Fruit fly (Drosophila melanogaster) whole organism, embryonic: ENCODE data around the gene CG32855.

Experiments
- B-H2 ChIP-seq: fragments of 200-800 bp; sonication (Bioruptor generic); optimal IDR thresholded peaks from 2 replicates; lab custom pipeline; 2018; ENCODE audit warnings: missing biosample characterization, mild to moderate bottlenecking, missing genetic modification characterization
- C15 ChIP-seq: fragments of 200-800 bp; sonication (Bioruptor generic); IDR thresholded peaks from 3 replicates; pipeline ENCODE4 v1.3.6; 2022; ENCODE audit warnings: missing biosample characterization, missing genetic modification characterization
- CG12219 ChIP-seq: fragments of 200-800 bp; sonication (Bioruptor generic); optimal IDR thresholded peaks from 3 replicates; lab custom pipeline; 2018; ENCODE audit warnings: missing biosample characterization, mild to moderate bottlenecking, missing genetic modification characterization
- CG13894 ChIP-seq: fragments of 200-800 bp; sonication (Bioruptor generic); optimal IDR thresholded peaks from 3 replicates; lab custom pipeline; 2018; ENCODE audit warnings: missing biosample characterization, mild to moderate bottlenecking, missing genetic modification characterization, moderate library complexity
- CG1603 ChIP-seq: fragments of 200-800 bp; sonication (Bioruptor generic); optimal IDR thresholded peaks from 2 replicates; lab custom pipeline; 2019; ENCODE audit warnings: missing biosample characterization, mild to moderate bottlenecking, missing genetic modification characterization, moderate library complexity
- CG17186 ChIP-seq: fragments of 200-800 bp; sonication (Bioruptor generic); optimal IDR thresholded peaks from 3 replicates; lab custom pipeline; 2017; ENCODE audit warnings: missing biosample characterization, missing genetic modification reagents, missing genetic modification characterization
- CG17802 ChIP-seq: fragments of 200-800 bp; sonication (Bioruptor generic); optimal IDR thresholded peaks from 2 replicates; lab custom pipeline; 2018; ENCODE audit warnings: missing biosample characterization, mild to moderate bottlenecking, missing genetic modification characterization, moderate library complexity
- CG17829 ChIP-seq: fragments of 200-800 bp; optimal IDR thresholded peaks from 2 replicates; lab custom pipeline; 2019; ENCODE audit warnings: missing biosample characterization, mild to moderate bottlenecking, missing genetic modification characterization, moderate library complexity
- CG18476 ChIP-seq: fragments of 200-800 bp; sonication (Bioruptor generic); optimal IDR thresholded peaks from 2 replicates; lab custom pipeline; 2016; ENCODE audit warnings: missing biosample characterization, mild to moderate bottlenecking, missing genetic modification characterization
- CG2202 ChIP-seq: fragments of 200-800 bp; sonication (Bioruptor generic); optimal IDR thresholded peaks from 2 replicates; lab custom pipeline; 2018; ENCODE audit warnings: missing biosample characterization, mild to moderate bottlenecking, missing genetic modification characterization
- CG30403 ChIP-seq: fragments of 200-800 bp; sonication (Bioruptor generic); optimal IDR thresholded peaks from 3 replicates; lab custom pipeline; 2016; ENCODE audit warnings: missing biosample characterization, missing genetic modification characterization
- CG7963 ChIP-seq: fragments of 200-800 bp; sonication (Bioruptor generic); IDR thresholded peaks from 3 replicates; pipeline ENCODE4 v1.3.6; 2022; ENCODE audit warnings: missing biosample characterization, missing genetic modification characterization; ENCODE audit not compliant: partially characterized antibody
- CG8478 ChIP-seq: fragments of >200 bp; optimal IDR thresholded peaks from 2 replicates; lab custom pipeline; 2018
- CG8765 ChIP-seq: fragments of 200-800 bp; sonication (Bioruptor generic); IDR thresholded peaks from 2 replicates; pipeline ENCODE4 v1.3.6; 2022; ENCODE audit warnings: missing biosample characterization, missing genetic modification characterization
- Chrac-16 ChIP-seq: fragments of 200-800 bp; sonication (Bioruptor generic); optimal IDR thresholded peaks from 3 replicates; lab custom pipeline; 2016; ENCODE audit warnings: missing biosample characterization, missing genetic modification characterization
- CrebB ChIP-seq: fragments of 200-800 bp; sonication (Bioruptor generic); optimal IDR thresholded peaks from 3 replicates; lab custom pipeline; 2018; ENCODE audit warnings: missing biosample characterization, mild to moderate bottlenecking, missing genetic modification characterization
- Dfd ChIP-seq, 2 experiments: fragments of >200 bp; optimal IDR thresholded peaks; 2 replicates each; lab custom pipeline; 2017; ENCODE audit warnings: missing biosample characterization in 2 of 2, missing genetic modification characterization in 2 of 2
- Drgx ChIP-seq: fragments of 200-800 bp; sonication (Bioruptor generic); IDR thresholded peaks from 2 replicates; pipeline ENCODE4 v1.3.6; 2022; ENCODE audit warnings: missing biosample characterization, missing genetic modification characterization
- E2f2 ChIP-seq: fragments of 200-800 bp; sonication (Bioruptor generic); IDR thresholded peaks from 2 replicates; pipeline ENCODE4 v1.3.6; 2022; ENCODE audit warnings: missing biosample characterization, missing genetic modification characterization
- Ets65A ChIP-seq: fragments of 200-800 bp; sonication (Bioruptor generic); peaks from one replicate; lab custom pipeline; 2016; ENCODE audit warnings: missing biosample characterization, missing genetic modification characterization
- Mad ChIP-seq: fragments of 200-800 bp; sonication (Bioruptor generic); optimal IDR thresholded peaks from 2 replicates; lab custom pipeline; 2016; ENCODE audit warnings: missing biosample characterization, missing genetic modification characterization
- Meics ChIP-seq: fragments of 200-800 bp; sonication (Bioruptor generic); optimal IDR thresholded peaks from 2 replicates; lab custom pipeline; 2017; ENCODE audit warnings: missing biosample characterization, mild to moderate bottlenecking, missing genetic modification characterization
- NC2β ChIP-seq: fragments of 200-800 bp; sonication (Bioruptor generic); optimal IDR thresholded peaks from 2 replicates; lab custom pipeline; 2016; ENCODE audit warnings: missing biosample characterization, missing genetic modification characterization
- Optix ChIP-seq: fragments of 200-800 bp; sonication (Bioruptor generic); IDR thresholded peaks from 3 replicates; pipeline ENCODE4 v1.3.6; 2022; ENCODE audit warnings: missing biosample characterization, missing genetic modification characterization
- PHDP ChIP-seq: fragments of 200-800 bp; sonication (Bioruptor generic); optimal IDR thresholded peaks from 3 replicates; lab custom pipeline; 2018; ENCODE audit warnings: missing biosample characterization, mild to moderate bottlenecking, missing genetic modification characterization, moderate library complexity
- Rfx ChIP-seq: fragments of 200-800 bp; sonication (Bioruptor generic); IDR thresholded peaks from 2 replicates; pipeline ENCODE4 v1.3.6; 2022; ENCODE audit warnings: missing biosample characterization, missing genetic modification characterization
- Rx ChIP-seq: fragments of 200-800 bp; sonication (Bioruptor generic); IDR thresholded peaks from 2 replicates; pipeline ENCODE4 v1.3.6; 2022; ENCODE audit warnings: missing biosample characterization, missing genetic modification characterization
- Scr ChIP-seq: fragments of 200-800 bp; sonication (Bioruptor generic); IDR thresholded peaks from 2 replicates; pipeline ENCODE4 v1.3.6; 2022; ENCODE audit warnings: missing biosample characterization, missing genetic modification characterization; ENCODE audit not compliant: partially characterized antibody
- Sox100B ChIP-seq: fragments of 200-800 bp; sonication (Bioruptor generic); optimal IDR thresholded peaks from 3 replicates; lab custom pipeline; 2018; ENCODE audit warnings: missing biosample characterization, mild to moderate bottlenecking, missing genetic modification characterization
- Sry-β ChIP-seq: fragments of 200-800 bp; sonication (Bioruptor generic); optimal IDR thresholded peaks from 2 replicates; lab custom pipeline; 2018; ENCODE audit warnings: missing biosample characterization, mild to moderate bottlenecking, missing genetic modification characterization, moderate library complexity
- ara ChIP-seq: fragments of 200-800 bp; sonication (Bioruptor generic); IDR thresholded peaks from 2 replicates; pipeline ENCODE4 v1.3.6; 2022; ENCODE audit warnings: missing biosample characterization, missing genetic modification characterization
- bowl ChIP-seq: fragments of 200-800 bp; sonication (Bioruptor generic); IDR thresholded peaks from 2 replicates; pipeline ENCODE4 v1.3.6; 2022; ENCODE audit warnings: missing biosample characterization, missing genetic modification characterization
- cg ChIP-seq: fragments of 200-800 bp; sonication (Bioruptor generic); optimal IDR thresholded peaks from 3 replicates; lab custom pipeline; 2019; ENCODE audit warnings: missing biosample characterization, mild to moderate bottlenecking, missing genetic modification characterization, moderate library complexity
- dm ChIP-seq: fragments of 200-800 bp; sonication (Bioruptor generic); optimal IDR thresholded peaks from 3 replicates; lab custom pipeline; 2016; ENCODE audit warnings: missing biosample characterization, missing genetic modification characterization
- gsb ChIP-seq: fragments of 200-800 bp; sonication (Bioruptor generic); IDR thresholded peaks from 2 replicates; pipeline ENCODE4 v1.3.6; 2022; ENCODE audit warnings: missing biosample characterization, missing genetic modification characterization
- gsb-n ChIP-seq: fragments of 200-800 bp; sonication (Bioruptor generic); optimal IDR thresholded peaks from 3 replicates; lab custom pipeline; 2018; ENCODE audit warnings: missing biosample characterization, mild to moderate bottlenecking, missing genetic modification characterization
- hkb ChIP-seq, 2 experiments: fragments of 200-800 bp in 1 of 2; fragments of >200 bp in 1 of 2; sonication (Bioruptor generic) in 1 of 2; IDR thresholded peaks in 1 of 2; optimal IDR thresholded peaks in 1 of 2; 2 replicates each; pipeline versions ENCODE4 v1.3.6 to Lab custom; 2017 to 2022; ENCODE audit warnings: missing biosample characterization in 1 of 2, missing genetic modification characterization in 1 of 2
- kay ChIP-seq: fragments of 200-800 bp; sonication (Bioruptor generic); optimal IDR thresholded peaks from 2 replicates; lab custom pipeline; 2016; ENCODE audit warnings: missing biosample characterization, missing genetic modification characterization
- knrl ChIP-seq: fragments of 200-800 bp; sonication (Bioruptor generic); IDR thresholded peaks from 3 replicates; pipeline ENCODE4 v1.3.6; 2022; ENCODE audit warnings: missing biosample characterization, missing genetic modification characterization; ENCODE audit not compliant: partially characterized antibody
- lilli ChIP-seq: fragments of 200-800 bp; sonication (Bioruptor generic); optimal IDR thresholded peaks from 3 replicates; lab custom pipeline; 2016; ENCODE audit warnings: missing biosample characterization, missing genetic modification characterization
- oc ChIP-seq: fragments of 200-800 bp; sonication (Bioruptor generic); optimal IDR thresholded peaks from 2 replicates; lab custom pipeline; 2018; ENCODE audit warnings: missing biosample characterization, mild to moderate bottlenecking, missing genetic modification characterization, moderate library complexity
- prd ChIP-seq, 3 experiments: fragments of >200 bp in 2 of 3; fragments of 200-800 bp in 1 of 3; sonication (Bioruptor generic) in 1 of 3; optimal IDR thresholded peaks in 2 of 3; IDR thresholded peaks in 1 of 3; 2 replicates in 2 of 3; 3 replicates in 1 of 3; pipeline versions ENCODE4 v1.3.6 to Lab custom; 2017 to 2022; ENCODE audit warnings: missing biosample characterization in 1 of 3, missing genetic modification characterization in 1 of 3
- pros ChIP-seq: fragments of 200-800 bp; sonication (Bioruptor generic); optimal IDR thresholded peaks from 3 replicates; lab custom pipeline; 2019; ENCODE audit warnings: missing biosample characterization, mild to moderate bottlenecking, missing genetic modification characterization, moderate library complexity
- ranshi ChIP-seq: fragments of 200-800 bp; sonication (Bioruptor generic); IDR thresholded peaks from 2 replicates; pipeline ENCODE4 v1.3.6; 2022; ENCODE audit warnings: missing biosample characterization, missing genetic modification characterization
- ro ChIP-seq: fragments of 200-800 bp; sonication (Bioruptor generic); IDR thresholded peaks from 2 replicates; pipeline ENCODE4 v1.3.6; 2022; ENCODE audit warnings: missing biosample characterization, missing genetic modification characterization
- sisA ChIP-seq: fragments of 200-800 bp; sonication (Bioruptor generic); IDR thresholded peaks from 2 replicates; pipeline ENCODE4 v1.3.6; 2022; ENCODE audit warnings: missing biosample characterization, missing genetic modification characterization
- sug ChIP-seq: fragments of 200-800 bp; optimal IDR thresholded peaks from 2 replicates; lab custom pipeline; 2019; ENCODE audit warnings: missing biosample characterization, mild to moderate bottlenecking, missing genetic modification characterization, moderate library complexity
- wdn ChIP-seq: fragments of 200-800 bp; sonication (Bioruptor generic); IDR thresholded peaks from 2 replicates; pipeline ENCODE4 v1.3.6; 2022; ENCODE audit warnings: missing biosample characterization, missing genetic modification characterization
- z ChIP-seq: fragments of 200-800 bp; sonication (Bioruptor generic); IDR thresholded peaks from 3 replicates; pipeline ENCODE4 v1.3.6; 2022; ENCODE audit warnings: missing biosample characterization, missing genetic modification characterization

The CG32855 gene

DNA sequence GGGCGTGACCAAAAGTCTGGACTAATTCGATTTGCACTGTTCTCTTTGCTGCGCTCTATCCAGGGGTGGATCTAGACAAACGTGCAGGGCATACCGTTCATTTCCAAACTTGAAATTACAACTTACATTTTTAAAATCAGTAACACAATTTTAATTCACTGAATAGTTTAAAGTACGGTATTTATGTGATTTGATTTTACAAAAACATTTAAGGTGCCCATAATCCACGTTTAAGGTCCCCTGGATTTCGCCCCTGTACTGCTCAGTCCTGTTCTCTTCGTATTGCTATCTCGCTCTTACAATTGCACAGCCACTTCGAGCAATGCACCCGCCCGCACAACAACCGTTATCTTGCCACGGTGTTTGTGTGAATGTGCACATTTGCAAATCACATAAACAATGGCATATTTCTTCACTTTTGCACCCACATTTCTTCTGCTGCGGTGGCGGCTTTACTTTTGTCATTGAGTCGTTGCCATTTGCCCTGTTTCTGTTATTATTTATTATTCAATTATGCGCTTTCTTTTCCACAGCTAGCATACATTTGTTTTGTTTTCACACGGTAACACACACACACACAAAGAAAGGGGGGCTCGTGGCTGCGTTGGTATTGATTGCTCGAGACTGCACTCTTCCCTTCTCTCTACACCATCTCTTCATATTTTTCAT lies 17.0 kb upstream of the CG32855 start (continued):
- TF ChIP-seq Optix (GFP tag; lab: Robert Waterston, UW) (peak; percentile 76), CG8478 (lab: Kevin White, UChicago) (no peak), PHDP (tag; lab: Kevin White, UChicago) (peak; percentile 63), sug (no peak), Scr (GFP tag; lab: Robert Waterston, UW) (no peak), NC2β (peak; percentile 70), CG8765 (GFP tag; lab: Robert Waterston, UW) (peak; percentile 84), sisA (GFP tag; lab: Robert Waterston, UW) (peak; percentile 82), C15 (GFP tag; lab: Robert Waterston, UW) (no peak), lilli (GFP tag; lab: Kevin White, UChicago) (peak; percentile 62), hkb (optimal IDR thresholded peaks at IDR 0.05; lab: Kevin White, UChicago) (no peak), hkb (GFP tag; IDR thresholded peaks at IDR 0.05; lab: Robert Waterston, UW) (peak; percentile 84), Meics (peak; percentile 54), kay (peak; percentile 33), CG12219 (GFP tag; lab: Kevin White, UChicago) (peak; percentile 72), CG13894 (tag; lab: Kevin White, UChicago) (no peak), ranshi (GFP tag; lab: Robert Waterston, UW) (peak; percentile 73; the same call in 1 of the 2 replicates), CG17829 (tag; lab: Kevin White, UChicago) (peak; percentile 89), z (GFP tag; lab: Robert Waterston, UW) (no peak; the same call in 2 of the 3 replicates), E2f2 (0 out of 2 replicates have a peak, but pooled peaks have one; percentile 47), CG18476 (GFP tag; lab: Kevin White, UChicago) (peak; percentile 59), knrl (GFP tag; lab: Robert Waterston, UW) (peak; percentile 45; the same call in 2 of the 3 replicates), CG17186 (GFP tag; lab: Kevin White, UChicago) (peak; percentile 40), dm (peak; percentile 65), CG17802 (tag; lab: Kevin White, UChicago) (peak; percentile 40), B-H2 (GFP tag; lab: Kevin White, UChicago) (no peak), Mad (GFP tag; lab: Kevin White, UChicago) (peak; percentile 67), Sry-β (GFP tag; lab: Kevin White, UChicago) (peak; percentile 16), Rfx (peak; percentile 55; the same call in 1 of the 2 replicates), bowl (GFP tag; lab: Robert Waterston, UW) (no peak), CG2202 (tag; lab: Kevin White, UChicago) (peak; percentile 73), Rx (GFP tag; lab: Robert Waterston, UW) (no peak), CG7963 (GFP tag; lab: Robert Waterston, UW) (no peak), pros (GFP tag; lab: Kevin White, UChicago) (no peak), gsb-n (peak; percentile 87), Chrac-16 (peak; percentile 86), wdn (GFP tag; lab: Robert Waterston, UW) (no peak), Dfd (GFP tag; optimal IDR thresholded peaks at IDR 0.05; lab: Kevin White, UChicago) (no peak), Drgx (GFP tag; lab: Robert Waterston, UW) (peak; percentile 99), cg (GFP tag; lab: Kevin White, UChicago) (peak; percentile 82), CG1603 (tag; lab: Kevin White, UChicago) (peak; percentile 93), CG30403 (GFP tag; lab: Kevin White, UChicago) (peak; percentile 77), oc (peak; percentile 79), ro (peak; percentile 50; the same call in 1 of the 2 replicates), gsb (peak; percentile 54), ara (peak; percentile 91), CrebB (tag; lab: Kevin White, UChicago) (peak; percentile 39), Ets65A (GFP tag; lab: Kevin White, UChicago) (peak; percentile 96), Sox100B (GFP tag; lab: Kevin White, UChicago) (peak; percentile 51), prd (optimal IDR thresholded peaks at IDR 0.05; lab: Kevin White, UChicago) (no peak), prd (GFP tag; IDR thresholded peaks at IDR 0.05; lab: Robert Waterston, UW) (peak; percentile 96)
